Fruit fly (Drosophila melanogaster): ENCODE results near the gene CG12320.
A peak's percentile ranks its signal among the peaks of the same experiment; 100 is the strongest.

Gene CG12320

DNA sequence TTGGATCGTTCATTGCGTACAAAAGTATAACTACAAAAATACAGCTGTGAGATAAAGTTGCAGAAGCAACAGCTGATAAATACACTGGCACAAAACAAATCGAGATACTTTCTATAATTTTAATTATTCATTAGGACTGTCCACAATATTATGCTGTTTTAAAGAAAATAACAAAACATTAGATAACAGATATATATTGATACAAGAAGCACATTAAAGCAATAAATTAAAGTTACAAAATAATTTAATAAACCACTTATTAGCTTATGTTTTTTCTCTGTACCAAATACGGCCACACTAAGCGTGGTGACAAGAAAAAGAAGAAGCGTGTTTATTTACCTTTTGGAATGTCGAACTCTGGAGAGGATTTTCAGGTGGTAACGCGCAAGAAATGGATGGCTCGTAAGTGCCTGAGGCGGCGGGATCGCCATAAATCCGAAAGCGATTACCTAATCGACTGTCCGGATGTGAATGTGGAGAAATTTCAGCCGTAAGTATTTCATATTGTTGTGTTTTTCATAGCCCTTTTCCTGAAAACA, 32.3 kb downstream of the CG12320 start, which contains the start of the genes CG7988 and CG7183 (continued):
- TF ChIP-seq CG8632 (GFP tag; optimal IDR thresholded peaks at IDR 0.05) (peak; percentile 98), CG9139 (GFP tag; optimal IDR thresholded peaks at IDR 0.05) (peak; percentile 93), CG3919 (GFP tag; optimal IDR thresholded peaks at IDR 0.05) (peak; percentile 96), Eip93F (GFP tag; optimal IDR thresholded peaks at IDR 0.05) (peak; percentile 82), fd85E (GFP tag; optimal IDR thresholded peaks at IDR 0.05) (no peak), dsx (GFP tag; optimal IDR thresholded peaks at IDR 0.05; ENCODE audit: poor library complexity, severe bottlenecking) (peak; percentile 97), CG6792 (GFP tag; optimal IDR thresholded peaks at IDR 0.05) (peak; percentile 98), svp (GFP tag) (peak; percentile 99), Eip75B (GFP tag; optimal IDR thresholded peaks at IDR 0.05) (peak; percentile 98), Sox102F (GFP tag; optimal IDR thresholded peaks at IDR 0.05) (peak; percentile 95), Hr38 (GFP tag; optimal IDR thresholded peaks at IDR 0.05) (peak; percentile 60), Hr4 (GFP tag; optimal IDR thresholded peaks at IDR 0.05) (peak; percentile 98), OdsH (GFP tag; optimal IDR thresholded peaks at IDR 0.05) (peak; percentile 99), CG1621 (tag; optimal IDR thresholded peaks at IDR 0.05) (peak; percentile 94)

DNA sequence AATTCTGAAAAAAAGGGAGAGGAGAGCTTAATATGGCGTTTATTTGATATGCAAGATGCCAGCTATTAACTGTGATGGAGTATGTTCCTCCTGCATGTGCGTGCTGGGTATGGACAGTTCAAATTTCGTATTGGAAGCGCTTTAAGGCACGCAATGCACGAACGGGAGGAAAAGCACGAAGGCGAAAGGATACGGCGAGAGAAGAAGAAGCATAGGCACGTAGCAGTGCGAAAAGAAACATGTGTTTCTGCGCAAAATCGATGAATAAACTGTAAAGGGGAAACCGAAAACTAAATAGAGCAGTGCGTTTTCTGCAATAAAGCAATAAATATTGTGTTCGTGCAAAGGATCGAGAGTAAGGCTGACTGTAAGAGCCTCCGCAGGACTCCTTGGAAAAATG, 36.6 kb downstream of the CG12320 start, which contains the start of gene CG14314:
CG14314 (plus strand) TSS at position 243 of the 400 bp plus-strand sequence.
- TF ChIP-seq CG3919 (GFP tag; optimal IDR thresholded peaks at IDR 0.05), result no peak
- no peak for TF ChIP-seq CG7368 (GFP tag; optimal IDR thresholded peaks at IDR 0.05)
- TF ChIP-seq achi (GFP tag; optimal IDR thresholded peaks at IDR 0.05), result no peak
- TF ChIP-seq spab (GFP tag; optimal IDR thresholded peaks at IDR 0.05), result no peak
- TF ChIP-seq CG6792 (GFP tag; optimal IDR thresholded peaks at IDR 0.05), result no peak
- no peak for TF ChIP-seq CG16779 (tag; optimal IDR thresholded peaks at IDR 0.05)
- no peak for TF ChIP-seq acj6 (GFP tag; optimal IDR thresholded peaks at IDR 0.05)

DNA sequence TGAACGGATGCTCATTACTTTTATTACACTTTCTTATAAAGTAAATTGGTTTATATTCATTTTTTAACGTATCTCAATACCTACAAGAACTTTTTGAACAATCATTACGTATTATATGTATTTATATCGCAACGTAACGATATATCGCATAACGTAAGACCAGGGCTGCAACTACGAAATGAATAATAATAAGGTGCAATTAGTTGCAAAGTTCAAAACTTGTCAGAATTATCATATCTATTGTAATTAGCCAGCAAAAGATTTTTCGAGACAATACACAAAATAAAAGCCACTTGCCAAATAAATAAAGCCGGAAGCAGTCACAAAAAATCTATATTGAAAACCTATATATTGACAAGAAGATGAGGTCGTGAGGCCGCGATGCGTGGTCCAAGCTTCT, 37.2 kb downstream of the CG12320 start:
- TF ChIP-seq Met (GFP tag; optimal IDR thresholded peaks at IDR 0.05) (peak; percentile 58), ss (GFP tag; optimal IDR thresholded peaks at IDR 0.05) (no peak), CG34406 (GFP tag; optimal IDR thresholded peaks at IDR 0.05) (no peak), CG6163 (GFP tag; IDR thresholded peaks at IDR 0.05) (no peak), achi (GFP tag; optimal IDR thresholded peaks at IDR 0.05) (peak; percentile 28), spab (GFP tag; optimal IDR thresholded peaks at IDR 0.05) (no peak), Hr4 (GFP tag; optimal IDR thresholded peaks at IDR 0.05) (peak; percentile 55), svp (GFP tag) (peak; percentile 81), CG6808 (GFP tag; optimal IDR thresholded peaks at IDR 0.05) (no peak), Eip75B (GFP tag; optimal IDR thresholded peaks at IDR 0.05) (no peak), Eip78C (GFP tag) (no peak), CG1621 (tag; optimal IDR thresholded peaks at IDR 0.05) (no peak), CG6854 (GFP tag; optimal IDR thresholded peaks at IDR 0.05) (no peak), Sox15 (GFP tag; optimal IDR thresholded peaks at IDR 0.05) (no peak), CG3919 (GFP tag; optimal IDR thresholded peaks at IDR 0.05) (no peak), Smox (GFP tag; optimal IDR thresholded peaks at IDR 0.05) (peak; percentile 47), Lpt (GFP tag; optimal IDR thresholded peaks at IDR 0.05) (peak; percentile 28), CG15336 (GFP tag; IDR thresholded peaks at IDR 0.05) (no peak), salr (GFP tag; optimal IDR thresholded peaks at IDR 0.05) (peak in 1 of 2 experiments; percentile 5), Ets21C (GFP tag; optimal IDR thresholded peaks at IDR 0.05) (peak; percentile 43), CG8119 (GFP tag; IDR thresholded peaks at IDR 0.05) (0 out of 3 replicates have a peak, but pooled peaks have one; percentile 17), Hr38 (GFP tag; optimal IDR thresholded peaks at IDR 0.05) (no peak), lz (GFP tag; optimal IDR thresholded peaks at IDR 0.05) (peak; percentile 63), Sox14 (GFP tag; optimal IDR thresholded peaks at IDR 0.05) (peak; percentile 32), Blimp-1 (GFP tag; optimal IDR thresholded peaks at IDR 0.05) (no peak), dsx (GFP tag; optimal IDR thresholded peaks at IDR 0.05; ENCODE audit: poor library complexity, severe bottlenecking) (no peak), CG6276 (GFP tag; optimal IDR thresholded peaks at IDR 0.05) (no peak), CG11762 (GFP tag; optimal IDR thresholded peaks at IDR 0.05; ENCODE audit: insufficient read depth) (no peak), OdsH (GFP tag; optimal IDR thresholded peaks at IDR 0.05) (peak; percentile 57), topi (GFP tag; optimal IDR thresholded peaks at IDR 0.05) (peak; percentile 43), CG10631 (GFP tag; optimal IDR thresholded peaks at IDR 0.05) (peak; percentile 8), CG31627 (GFP tag; optimal IDR thresholded peaks at IDR 0.05) (peak; percentile 58), esn (GFP tag; optimal IDR thresholded peaks at IDR 0.05) (peak; percentile 61), net (GFP tag; optimal IDR thresholded peaks at IDR 0.05) (peak; percentile 8), CG16779 (tag; optimal IDR thresholded peaks at IDR 0.05) (no peak), cyc (GFP tag; optimal IDR thresholded peaks at IDR 0.05) (peak; percentile 50), CG4318 (GFP tag; optimal IDR thresholded peaks at IDR 0.05) (no peak), Hr39 (GFP tag; optimal IDR thresholded peaks at IDR 0.05) (peak; percentile 67)

Measured in whole organism, prepupa.